Worm (Caenorhabditis elegans) whole organism, L4 larva: ENCODE data around the gene rsf-1.

Experiments used
- ama-1 ChIP-seq: fragments of 150-350 bp; optimal IDR thresholded peaks from 2 replicates; lab custom pipeline; 2014; ENCODE audit warnings: inconsistent platforms, mixed read lengths
- attf-4 ChIP-seq: sonication (generic microtip); optimal IDR thresholded peaks from 3 replicates; lab custom pipeline; 2017; ENCODE audit warnings: missing biosample characterization, missing genetic modification characterization
- dpl-1 ChIP-seq: fragments of 150-350 bp; optimal IDR thresholded peaks from 2 replicates; lab custom pipeline; 2014; ENCODE audit warnings: missing biosample characterization, missing genetic modification reagents, missing genetic modification characterization
- fos-1 ChIP-seq: fragments of 150-350 bp; optimal IDR thresholded peaks from 2 replicates; lab custom pipeline; 2014; ENCODE audit warnings: missing biosample characterization, missing genetic modification characterization
- jun-1 ChIP-seq: fragments of 150-350 bp; optimal IDR thresholded peaks from 2 replicates; lab custom pipeline; 2014; ENCODE audit warnings: missing biosample characterization, missing genetic modification reagents, missing genetic modification characterization
- madf-9 ChIP-seq: fragments of 200-800 bp; sonication (Bioruptor generic); conservative IDR thresholded peaks from 2 replicates; pipeline ENCODE4 v1.3.6; 2022; ENCODE audit warnings: missing genetic modification reagents, missing genetic modification characterization, missing compliant biosample characterization
- nhr-25 ChIP-seq: sonication (generic microtip); optimal IDR thresholded peaks from 2 replicates; lab custom pipeline; 2017; ENCODE audit warnings: missing genetic modification characterization, mild to moderate bottlenecking, missing compliant biosample characterization, antibody characterized with exemption, moderate library complexity, borderline replicate concordance; ENCODE audit not compliant: insufficient read depth
- nhr-76 ChIP-seq: fragments of 150-350 bp; optimal IDR thresholded peaks from 2 replicates; lab custom pipeline; 2014; ENCODE audit warnings: missing biosample characterization, missing genetic modification characterization
- pha-4 ChIP-seq, 2 experiments: fragments of 150-350 bp in 1 of 2; fragments of 200-800 bp in 1 of 2; sonication (Bioruptor generic) in 1 of 2; IDR thresholded peaks in 1 of 2; optimal IDR thresholded peaks in 1 of 2; 2 replicates each; pipeline versions ENCODE4 v1.3.6 to Lab custom; 2014 to 2022; ENCODE audit warnings: missing genetic modification characterization in 2 of 2, missing genetic modification reagents in 2 of 2, missing biosample characterization in 1 of 2, missing compliant biosample characterization in 1 of 2
- pqm-1 ChIP-seq: sonication (generic microtip); optimal IDR thresholded peaks from 2 replicates; lab custom pipeline; 2017; ENCODE audit warnings: missing biosample characterization, missing genetic modification characterization
- sdz-12 ChIP-seq: fragments of 200-800 bp; sonication (Bioruptor generic); optimal IDR thresholded peaks from 2 replicates; lab custom pipeline; 2018; ENCODE audit warnings: mild to moderate bottlenecking, missing genetic modification characterization, missing compliant biosample characterization
- unc-130 ChIP-seq: sonication (generic microtip); optimal IDR thresholded peaks from 2 replicates; lab custom pipeline; 2016; ENCODE audit warnings: missing genetic modification reagents, missing genetic modification characterization, missing compliant biosample characterization
- zfp-3 ChIP-seq: fragments of 200-800 bp; sonication (Bioruptor generic); conservative IDR thresholded peaks from 2 replicates; pipeline ENCODE4 v1.3.6; 2022; ENCODE audit warnings: missing genetic modification reagents, missing genetic modification characterization, missing compliant biosample characterization

ce11 chrII:11344554-11344953, 38.4 kb downstream of the rsf-1 start:
- TF ChIP-seq pha-4 (GFP tag; IDR thresholded peaks at IDR 0.05; lab: Robert Waterston, UW) (no peak), pha-4 (tag; optimal IDR thresholded peaks at IDR 0.05; lab: Kevin White, UChicago) (no peak), fos-1 (tag; lab: Kevin White, UChicago) (no peak), pqm-1 (no peak), nhr-76 (tag; lab: Kevin White, UChicago) (no peak), dpl-1 (no peak), unc-130 (GFP tag; lab: Kevin White, UChicago) (no peak), jun-1 (tag; lab: Kevin White, UChicago) (no peak), ama-1 (lab: Kevin White, UChicago) (no peak), sdz-12 (no peak), madf-9 (GFP tag; lab: Robert Waterston, UW) (no peak), attf-4 (tag; lab: Kevin White, UChicago) (no peak), zfp-3 (GFP tag; lab: Robert Waterston, UW) (no peak), nhr-25 (tag; lab: Kevin White, UChicago) (no peak)
